Worm (Caenorhabditis elegans) whole organism, L4 larva: Measurements from ENCODE around the gene ham-2.

ENCODE experiments used
- F10B5.3 ChIP-seq: sonication (generic microtip); optimal IDR thresholded peaks from 2 replicates; lab custom pipeline; 2016; ENCODE audit warnings: mild to moderate bottlenecking, missing genetic modification characterization, missing compliant biosample characterization
- F44E2.7 ChIP-seq: fragments of 200-800 bp; sonication (Bioruptor generic); IDR thresholded peaks from 2 replicates; pipeline ENCODE4 v2.1.2; 2022; ENCODE audit warnings: missing genetic modification characterization, missing compliant biosample characterization
- T20F7.1 ChIP-seq: fragments of 200-800 bp; sonication (Bioruptor generic); optimal IDR thresholded peaks from 2 replicates; lab custom pipeline; 2018; ENCODE audit warnings: mild to moderate bottlenecking, missing genetic modification characterization, missing compliant biosample characterization
- Y105C5A.15 ChIP-seq: fragments of 200-800 bp; sonication (Bioruptor generic); IDR thresholded peaks from 2 replicates; pipeline ENCODE4 v1.3.6; 2022; ENCODE audit warnings: missing genetic modification characterization, missing compliant biosample characterization
- Y48G9A.11 ChIP-seq: fragments of 200-800 bp; sonication (Bioruptor generic); IDR thresholded peaks from 2 replicates; pipeline ENCODE4 v1.3.6; 2022; ENCODE audit warnings: missing genetic modification reagents, missing genetic modification characterization, missing compliant biosample characterization
- Y5F2A.4 ChIP-seq: fragments of 200-800 bp; sonication (Bioruptor generic); optimal IDR thresholded peaks from 2 replicates; lab custom pipeline; 2018; ENCODE audit warnings: mild to moderate bottlenecking, missing genetic modification characterization, missing compliant biosample characterization
- Y75B8A.6 ChIP-seq: fragments of 200-800 bp; sonication (Bioruptor generic); IDR thresholded peaks from 2 replicates; pipeline ENCODE4 v1.3.6; 2022; ENCODE audit warnings: missing genetic modification reagents, missing genetic modification characterization, missing compliant biosample characterization
- ZK546.5 ChIP-seq, 2 experiments: sonication (generic microtip); optimal IDR thresholded peaks; 2 replicates each; lab custom pipeline; 2017; ENCODE audit warnings: missing biosample characterization in 2 of 2, missing genetic modification characterization in 2 of 2
- aha-1 ChIP-seq: fragments of 150-350 bp; peaks from one replicate; lab custom pipeline; 2014; ENCODE audit warnings: missing biosample characterization, missing genetic modification characterization
- attf-4 ChIP-seq: sonication (generic microtip); optimal IDR thresholded peaks from 3 replicates; lab custom pipeline; 2017; ENCODE audit warnings: missing biosample characterization, missing genetic modification characterization
- ceh-28 ChIP-seq: fragments of 150-350 bp; optimal IDR thresholded peaks from 2 replicates; lab custom pipeline; 2014; ENCODE audit warnings: missing biosample characterization, missing genetic modification reagents, missing genetic modification characterization
- ceh-32 ChIP-seq: sonication (generic microtip); optimal IDR thresholded peaks from 2 replicates; lab custom pipeline; 2016; ENCODE audit warnings: mild to moderate bottlenecking, missing genetic modification characterization, missing compliant biosample characterization; ENCODE audit not compliant: poor library complexity
- ceh-82 ChIP-seq: sonication (generic microtip); optimal IDR thresholded peaks from 2 replicates; lab custom pipeline; 2017; ENCODE audit warnings: missing biosample characterization, missing genetic modification characterization
- ces-1 ChIP-seq: fragments of 150-350 bp; sonication (generic microtip); optimal IDR thresholded peaks from 4 replicates; lab custom pipeline; 2014; ENCODE audit warnings: missing biosample characterization, missing genetic modification reagents, missing genetic modification characterization
- cey-2 ChIP-seq: sonication (generic microtip); optimal IDR thresholded peaks from 3 replicates; lab custom pipeline; 2017; ENCODE audit warnings: missing genetic modification characterization, mild to moderate bottlenecking, missing compliant biosample characterization, antibody characterized with exemption, borderline replicate concordance; ENCODE audit not compliant: insufficient read depth
- ctbp-1 ChIP-seq: fragments of 200-800 bp; sonication (Bioruptor generic); IDR thresholded peaks from 2 replicates; pipeline ENCODE4 v1.3.6; 2022; ENCODE audit warnings: missing genetic modification reagents, missing genetic modification characterization, missing compliant biosample characterization
- daf-19 ChIP-seq: fragments of 200-800 bp; sonication (Bioruptor generic); conservative IDR thresholded peaks from 2 replicates; pipeline ENCODE4 v1.3.6; 2022; ENCODE audit warnings: missing genetic modification characterization, missing compliant biosample characterization
- duxl-1 ChIP-seq: sonication (generic microtip); optimal IDR thresholded peaks from 2 replicates; lab custom pipeline; 2016; ENCODE audit warnings: mild to moderate bottlenecking, missing genetic modification characterization, moderate library complexity, missing compliant biosample characterization; ENCODE audit not compliant: poor library complexity
- dve-1 ChIP-seq: sonication (generic microtip); optimal IDR thresholded peaks from 2 replicates; lab custom pipeline; 2017; ENCODE audit warnings: antibody characterized with exemption, mild to moderate bottlenecking, missing genetic modification characterization, missing compliant biosample characterization; ENCODE audit not compliant: insufficient read depth
- egl-27 ChIP-seq: sonication (generic microtip); optimal IDR thresholded peaks from 3 replicates; lab custom pipeline; 2017; ENCODE audit warnings: missing biosample characterization, missing genetic modification reagents, missing genetic modification characterization
- fkh-10 ChIP-seq: fragments of 150-350 bp; optimal IDR thresholded peaks from 2 replicates; lab custom pipeline; 2014; ENCODE audit warnings: missing biosample characterization, missing genetic modification reagents, missing genetic modification characterization
- fos-1 ChIP-seq: fragments of 150-350 bp; optimal IDR thresholded peaks from 2 replicates; lab custom pipeline; 2014; ENCODE audit warnings: missing biosample characterization, missing genetic modification characterization
- hif-1 ChIP-seq, 2 experiments: sonication (generic microtip); optimal IDR thresholded peaks; 2 replicates each; lab custom pipeline; 2016 to 2017; ENCODE audit warnings: missing compliant biosample characterization in 2 of 2, missing genetic modification characterization in 2 of 2, missing genetic modification reagents in 2 of 2, missing genotype in 2 of 2, mild to moderate bottlenecking in 1 of 2
- hlh-11 ChIP-seq: fragments of 200-800 bp; sonication (Bioruptor generic); optimal IDR thresholded peaks from 2 replicates; lab custom pipeline; 2018; ENCODE audit warnings: mild to moderate bottlenecking, missing genetic modification characterization, missing compliant biosample characterization
- hlh-30 ChIP-seq: sonication (generic microtip); optimal IDR thresholded peaks from 2 replicates; lab custom pipeline; 2017; ENCODE audit warnings: antibody characterized with exemption, mild to moderate bottlenecking, missing genetic modification characterization, missing compliant biosample characterization; ENCODE audit not compliant: insufficient read depth
- lin-29 ChIP-seq: fragments of 200-800 bp; sonication (Bioruptor generic); IDR thresholded peaks from 2 replicates; pipeline ENCODE4 v1.3.6; 2022; ENCODE audit warnings: missing genetic modification reagents, missing genetic modification characterization, missing compliant biosample characterization
- lin-38 ChIP-seq: fragments of 200-800 bp; sonication (Bioruptor generic); IDR thresholded peaks from 2 replicates; pipeline ENCODE4 v1.3.6; 2022; ENCODE audit warnings: missing genetic modification reagents, missing genetic modification characterization, missing compliant biosample characterization
- lin-39 ChIP-seq: fragments of 150-350 bp; optimal IDR thresholded peaks from 2 replicates; lab custom pipeline; 2014; ENCODE audit warnings: missing biosample characterization, missing genetic modification reagents, missing genetic modification characterization
- lsy-2 ChIP-seq, 2 experiments: fragments of 150-350 bp in 1 of 2; sonication (generic microtip) in 1 of 2; optimal IDR thresholded peaks; 2 replicates each; lab custom pipeline; 2014 to 2017; ENCODE audit warnings: missing biosample characterization in 2 of 2, missing genetic modification characterization in 2 of 2
- mdl-1 ChIP-seq, 2 experiments: fragments of 150-350 bp in 1 of 2; sonication (generic microtip) in 1 of 2; optimal IDR thresholded peaks; 2 replicates each; lab custom pipeline; 2014 to 2017; ENCODE audit warnings: missing biosample characterization in 2 of 2, missing genetic modification characterization in 2 of 2
- mep-1 ChIP-seq: fragments of 150-350 bp; sonication (generic microtip); optimal IDR thresholded peaks from 3 replicates; lab custom pipeline; 2014; ENCODE audit warnings: missing biosample characterization, missing genetic modification characterization
- mes-2 ChIP-seq: sonication (generic microtip); optimal IDR thresholded peaks from 2 replicates; lab custom pipeline; 2016; ENCODE audit warnings: missing genotype, mild to moderate bottlenecking, missing genetic modification characterization, missing compliant biosample characterization; ENCODE audit not compliant: poor library complexity, severe bottlenecking
- mxl-3 ChIP-seq: fragments of 200-800 bp; sonication (Bioruptor generic); optimal IDR thresholded peaks from 2 replicates; lab custom pipeline; 2018; ENCODE audit warnings: mild to moderate bottlenecking, missing genetic modification characterization, missing compliant biosample characterization
- nhr-28 ChIP-seq: fragments of 150-350 bp; optimal IDR thresholded peaks from 2 replicates; lab custom pipeline; 2014; ENCODE audit warnings: missing biosample characterization, missing genetic modification characterization
- nhr-42 ChIP-seq: fragments of 200-800 bp; sonication (Bioruptor generic); IDR thresholded peaks from 2 replicates; pipeline ENCODE4 v1.3.6; 2022; ENCODE audit warnings: missing genetic modification characterization, missing compliant biosample characterization
- nhr-6 ChIP-seq: fragments of 150-350 bp; optimal IDR thresholded peaks from 2 replicates; lab custom pipeline; 2014; ENCODE audit warnings: missing biosample characterization, missing genetic modification characterization
- pha-4 ChIP-seq, 2 experiments: fragments of 150-350 bp in 1 of 2; fragments of 200-800 bp in 1 of 2; sonication (Bioruptor generic) in 1 of 2; IDR thresholded peaks in 1 of 2; optimal IDR thresholded peaks in 1 of 2; 2 replicates each; pipeline versions ENCODE4 v1.3.6 to Lab custom; 2014 to 2022; ENCODE audit warnings: missing genetic modification characterization in 2 of 2, missing genetic modification reagents in 2 of 2, missing biosample characterization in 1 of 2, missing compliant biosample characterization in 1 of 2
- rbr-2 ChIP-seq: sonication (generic microtip); optimal IDR thresholded peaks from 2 replicates; lab custom pipeline; 2016; ENCODE audit warnings: missing genotype, missing genetic modification characterization, missing compliant biosample characterization
- sdz-12 ChIP-seq: fragments of 200-800 bp; sonication (Bioruptor generic); optimal IDR thresholded peaks from 2 replicates; lab custom pipeline; 2018; ENCODE audit warnings: mild to moderate bottlenecking, missing genetic modification characterization, missing compliant biosample characterization
- set-16 ChIP-seq: fragments of 200-800 bp; sonication (Bioruptor generic); IDR thresholded peaks from 2 replicates; pipeline ENCODE4 v1.3.6; 2022; ENCODE audit warnings: missing genetic modification reagents, missing genetic modification characterization, missing compliant biosample characterization
- snpc-1.2 ChIP-seq: fragments of 200-800 bp; sonication (Bioruptor generic); IDR thresholded peaks from 2 replicates; pipeline ENCODE4 v1.3.6; 2022; ENCODE audit warnings: missing genetic modification reagents, missing genetic modification characterization, missing compliant biosample characterization
- spr-3 ChIP-seq: fragments of 200-800 bp; sonication (Bioruptor generic); optimal IDR thresholded peaks from 2 replicates; lab custom pipeline; 2018; ENCODE audit warnings: mild to moderate bottlenecking, missing genetic modification characterization, missing compliant biosample characterization
- tag-97 ChIP-seq: fragments of 200-800 bp; sonication (Bioruptor generic); IDR thresholded peaks from 2 replicates; pipeline ENCODE4 v1.3.6; 2022; ENCODE audit warnings: missing genetic modification characterization, missing compliant biosample characterization
- tra-1 ChIP-seq: fragments of 200-800 bp; sonication (Bioruptor generic); IDR thresholded peaks from 2 replicates; pipeline ENCODE4 v1.3.6; 2022; ENCODE audit warnings: missing genetic modification reagents, missing genetic modification characterization, missing compliant biosample characterization
- unc-62 ChIP-seq, 3 experiments: fragments of 150-350 bp in 1 of 3; sonication (generic microtip); optimal IDR thresholded peaks in 2 of 3; peaks in 1 of 3; 1 replicate in 1 of 3; 2 replicates in 2 of 3; lab custom pipeline; 2014 to 2017; ENCODE audit warnings: missing biosample characterization in 3 of 3, missing genetic modification characterization in 3 of 3, missing genetic modification reagents in 3 of 3, missing genotype in 1 of 3
- vab-7 ChIP-seq: fragments of 200-800 bp; sonication (Bioruptor generic); IDR thresholded peaks from 2 replicates; pipeline ENCODE4 v1.3.6; 2022; ENCODE audit warnings: missing genetic modification reagents, missing genetic modification characterization, missing compliant biosample characterization
- zag-1 ChIP-seq: fragments of 150-350 bp; optimal IDR thresholded peaks from 2 replicates; lab custom pipeline; 2014; ENCODE audit warnings: missing biosample characterization, missing genetic modification characterization
- zfp-2 ChIP-seq: sonication (generic microtip); optimal IDR thresholded peaks from 2 replicates; lab custom pipeline; 2016; ENCODE audit warnings: mild to moderate bottlenecking, missing genetic modification characterization, missing compliant biosample characterization

Gene ham-2

ce11 chrX:4516758-4517157, 37.7 kb upstream of the ham-2 start:
- no peak for TF ChIP-seq lin-39 (tag; lab: Kevin White, UChicago)
- TF ChIP-seq nhr-6 (tag; lab: Kevin White, UChicago), result peak; percentile 61
- TF ChIP-seq rbr-2 (tag; lab: Kevin White, UChicago), result no peak
- TF ChIP-seq T20F7.1 (GFP tag; lab: Kevin White, UChicago), result peak; percentile 12
- TF ChIP-seq ceh-82 (tag; lab: Kevin White, UChicago), result no peak
- peak; percentile 43 for TF ChIP-seq mep-1 (tag; lab: Kevin White, UChicago)
- peak; percentile 46 for TF ChIP-seq mes-2
- no peak for TF ChIP-seq Y75B8A.6
- peak in 1 of 2 experiments; percentile 49 for TF ChIP-seq lsy-2 (tag; optimal IDR thresholded peaks at IDR 0.05; lab: Kevin White, UChicago)
- peak; percentile 23 for TF ChIP-seq hlh-30 (tag; lab: Kevin White, UChicago)
- TF ChIP-seq dve-1 (tag; lab: Kevin White, UChicago), result no peak
- TF ChIP-seq hif-1 (tag; optimal IDR thresholded peaks at IDR 0.05; lab: Kevin White, UChicago), result no peak
- TF ChIP-seq, all 104 proteins: peak for 6

ce11 chrX:4519968-4520367, 34.5 kb upstream of the ham-2 start:
- TF ChIP-seq tra-1 (GFP tag; lab: Robert Waterston, UW) (no peak), snpc-1.2 (GFP tag; lab: Robert Waterston, UW) (no peak), mxl-3 (GFP tag; lab: Kevin White, UChicago) (peak; percentile 82), hlh-11 (tag; lab: Kevin White, UChicago) (peak; percentile 49), mdl-1 (tag; optimal IDR thresholded peaks at IDR 0.05; lab: Kevin White, UChicago) (peak in 1 of 2 experiments; percentile 52), attf-4 (no peak), aha-1 (tag; lab: Kevin White, UChicago) (peak; percentile 83), lin-38 (GFP tag; lab: Robert Waterston, UW) (no peak), pha-4 (GFP tag; IDR thresholded peaks at IDR 0.05; lab: Robert Waterston, UW) (no peak), pha-4 (tag; optimal IDR thresholded peaks at IDR 0.05; lab: Kevin White, UChicago) (no peak), F10B5.3 (tag; lab: Kevin White, UChicago) (no peak), tag-97 (GFP tag; lab: Robert Waterston, UW) (no peak), unc-62 (GFP tag; optimal IDR thresholded peaks at IDR 0.05 in 1 of 2; lab: Kevin White, UChicago) (peak in 1 of 2 experiments; percentile 16), unc-62 (tag; optimal IDR thresholded peaks at IDR 0.05; lab: Kevin White, UChicago) (no peak), zag-1 (tag; lab: Kevin White, UChicago) (no peak), zfp-2 (tag; lab: Kevin White, UChicago) (no peak), ZK546.5 (tag; optimal IDR thresholded peaks at IDR 0.05; lab: Kevin White, UChicago) (no peak), F44E2.7 (GFP tag; lab: Robert Waterston, UW) (no peak), Y5F2A.4 (GFP tag; lab: Kevin White, UChicago) (no peak), daf-19 (GFP tag; lab: Robert Waterston, UW) (no peak), lin-29 (GFP tag; lab: Robert Waterston, UW) (no peak), spr-3 (GFP tag; lab: Kevin White, UChicago) (peak; percentile 29), vab-7 (GFP tag; lab: Robert Waterston, UW) (no peak), fkh-10 (GFP tag; lab: Kevin White, UChicago) (no peak), ces-1 (GFP tag; lab: Kevin White, UChicago) (no peak), cey-2 (tag; lab: Kevin White, UChicago) (no peak), nhr-28 (tag; lab: Kevin White, UChicago) (peak; percentile 59), hlh-30 (tag; lab: Kevin White, UChicago) (no peak), ceh-28 (no peak), duxl-1 (tag; lab: Kevin White, UChicago) (no peak), nhr-6 (tag; lab: Kevin White, UChicago) (no peak), sdz-12 (GFP tag; lab: Kevin White, UChicago) (no peak), egl-27 (tag; lab: Kevin White, UChicago) (no peak), Y48G9A.11 (GFP tag; lab: Robert Waterston, UW) (no peak), fos-1 (tag; lab: Kevin White, UChicago) (no peak), nhr-42 (GFP tag; lab: Robert Waterston, UW) (no peak), Y105C5A.15 (GFP tag; lab: Robert Waterston, UW) (no peak), ceh-32 (no peak), set-16 (GFP tag; lab: Robert Waterston, UW) (no peak), ctbp-1 (no peak)
